Worm (Caenorhabditis elegans) whole organism, young adult: ENCODE data around the gene K12G11.6.

Experiments
- B0035.1 ChIP-seq: sonication (generic microtip); optimal IDR thresholded peaks from 2 replicates; lab custom pipeline; 2016; ENCODE audit warnings: missing genetic modification characterization, mild to moderate bottlenecking, missing compliant biosample characterization, missing genotype, missing genetic modification reagents
- B0261.1 ChIP-seq: sonication (generic microtip); optimal IDR thresholded peaks from 2 replicates; lab custom pipeline; 2016; ENCODE audit warnings: mild to moderate bottlenecking, missing genetic modification characterization, moderate library complexity, missing compliant biosample characterization
- C06A6.2 ChIP-seq: fragments of 200-800 bp; sonication (Bioruptor generic); conservative IDR thresholded peaks from 2 replicates; pipeline ENCODE4 v1.3.6; 2022; ENCODE audit warnings: missing genetic modification characterization, missing compliant biosample characterization
- F10E7.11 ChIP-seq: sonication (generic microtip); optimal IDR thresholded peaks from 2 replicates; lab custom pipeline; 2017; ENCODE audit warnings: mild to moderate bottlenecking, missing genetic modification characterization, moderate library complexity, missing compliant biosample characterization
- F33H1.4 ChIP-seq: fragments of 200-800 bp; sonication (Bioruptor generic); IDR thresholded peaks from 2 replicates; pipeline ENCODE4 v1.3.6; 2022; ENCODE audit warnings: missing genetic modification reagents, missing genetic modification characterization, missing compliant biosample characterization
- K11D2.4 ChIP-seq: fragments of 200-800 bp; sonication (Bioruptor generic); IDR thresholded peaks from 2 replicates; pipeline ENCODE4 v1.3.6; 2022; ENCODE audit warnings: missing genetic modification reagents, missing genetic modification characterization, missing compliant biosample characterization
- K12H6.12 ChIP-seq: fragments of 200-800 bp; sonication (Bioruptor generic); optimal IDR thresholded peaks from 2 replicates; lab custom pipeline; 2018; ENCODE audit warnings: mild to moderate bottlenecking, missing genetic modification characterization, missing compliant biosample characterization
- T26A5.8 ChIP-seq: sonication (generic microtip); optimal IDR thresholded peaks from 2 replicates; lab custom pipeline; 2016; ENCODE audit warnings: missing genetic modification characterization, missing compliant biosample characterization
- Y95B8A.8 ChIP-seq: fragments of 200-800 bp; sonication (Bioruptor generic); IDR thresholded peaks from 2 replicates; pipeline ENCODE4 v1.3.6; 2022; ENCODE audit warnings: missing genetic modification reagents, missing genetic modification characterization, missing compliant biosample characterization
- ZK185.1 ChIP-seq: sonication (generic microtip); optimal IDR thresholded peaks from 2 replicates; lab custom pipeline; 2016; ENCODE audit warnings: mild to moderate bottlenecking, missing genetic modification characterization, missing compliant biosample characterization; ENCODE audit not compliant: poor library complexity, severe bottlenecking
- aptf-3 ChIP-seq: fragments of 200-800 bp; sonication (Bioruptor generic); IDR thresholded peaks from 2 replicates; pipeline ENCODE4 v1.3.6; 2022; ENCODE audit warnings: missing genetic modification characterization, missing compliant biosample characterization
- atf-7 ChIP-seq: sonication (generic microtip); optimal IDR thresholded peaks from 2 replicates; lab custom pipeline; 2017; ENCODE audit warnings: mild to moderate bottlenecking, missing genetic modification characterization, missing compliant biosample characterization
- attf-5 ChIP-seq: fragments of 200-800 bp; sonication (Bioruptor generic); optimal IDR thresholded peaks from 2 replicates; lab custom pipeline; 2018; ENCODE audit warnings: mild to moderate bottlenecking, missing genetic modification characterization, missing compliant biosample characterization
- attf-6 ChIP-seq: fragments of 200-800 bp; sonication (Bioruptor generic); IDR thresholded peaks from 2 replicates; pipeline ENCODE4 v1.3.6; 2022; ENCODE audit warnings: missing genetic modification reagents, missing genetic modification characterization, missing compliant biosample characterization
- cebp-2 ChIP-seq: fragments of 200-800 bp; sonication (Bioruptor generic); IDR thresholded peaks from 2 replicates; pipeline ENCODE4 v1.3.6; 2022; ENCODE audit warnings: missing genetic modification characterization, missing compliant biosample characterization
- ceh-27 ChIP-seq: fragments of 200-800 bp; sonication (Bioruptor generic); optimal IDR thresholded peaks from 2 replicates; lab custom pipeline; 2018; ENCODE audit warnings: mild to moderate bottlenecking, missing genetic modification characterization, moderate library complexity, missing compliant biosample characterization
- ceh-58 ChIP-seq: fragments of 200-800 bp; sonication (Bioruptor generic); IDR thresholded peaks from 2 replicates; pipeline ENCODE4 v1.3.6; 2022; ENCODE audit warnings: missing genetic modification characterization, missing compliant biosample characterization
- dox-1 ChIP-seq: fragments of 200-800 bp; sonication (Bioruptor generic); IDR thresholded peaks from 2 replicates; pipeline ENCODE4 v1.3.6; 2022; ENCODE audit warnings: missing genetic modification reagents, missing genetic modification characterization, missing compliant biosample characterization
- efl-1 ChIP-seq: fragments of 150-350 bp; optimal IDR thresholded peaks from 2 replicates; lab custom pipeline; 2014; ENCODE audit warnings: missing biosample characterization, missing genetic modification reagents, missing genetic modification characterization
- fkh-3 ChIP-seq: sonication (generic microtip); optimal IDR thresholded peaks from 2 replicates; lab custom pipeline; 2016; ENCODE audit warnings: mild to moderate bottlenecking, missing genetic modification characterization, missing compliant biosample characterization
- him-1 ChIP-seq: sonication (generic microtip); optimal IDR thresholded peaks from 2 replicates; lab custom pipeline; 2016; ENCODE audit warnings: missing genotype, missing genetic modification reagents, missing genetic modification characterization, missing compliant biosample characterization
- hlh-12 ChIP-seq: sonication (generic microtip); optimal IDR thresholded peaks from 2 replicates; lab custom pipeline; 2016; ENCODE audit warnings: missing genetic modification characterization, missing compliant biosample characterization
- hlh-26 ChIP-seq: fragments of 200-800 bp; sonication (Bioruptor generic); conservative IDR thresholded peaks from 2 replicates; pipeline ENCODE4 v1.3.6; 2022; ENCODE audit warnings: missing genetic modification reagents, missing genetic modification characterization, missing compliant biosample characterization
- lin-40 ChIP-seq: sonication (generic microtip); optimal IDR thresholded peaks from 2 replicates; lab custom pipeline; 2016; ENCODE audit warnings: missing genetic modification characterization, mild to moderate bottlenecking, missing compliant biosample characterization, missing genotype, missing genetic modification reagents
- lsy-27 ChIP-seq: sonication (generic microtip); optimal IDR thresholded peaks from 2 replicates; lab custom pipeline; 2017; ENCODE audit warnings: missing genetic modification characterization, mild to moderate bottlenecking, missing compliant biosample characterization, antibody characterized with exemption, missing genotype, borderline replicate concordance; ENCODE audit not compliant: insufficient read depth
- madf-10 ChIP-seq: sonication (generic microtip); optimal IDR thresholded peaks from 2 replicates; lab custom pipeline; 2016; ENCODE audit warnings: mild to moderate bottlenecking, missing genetic modification characterization, missing compliant biosample characterization
- madf-6 ChIP-seq: fragments of 200-800 bp; sonication (Bioruptor generic); IDR thresholded peaks from 2 replicates; pipeline ENCODE4 v1.3.6; 2022; ENCODE audit warnings: missing genetic modification reagents, missing genetic modification characterization, missing compliant biosample characterization
- nfya-2 ChIP-seq: fragments of 200-800 bp; sonication (Bioruptor generic); IDR thresholded peaks from 2 replicates; pipeline ENCODE4 v1.3.6; 2022; ENCODE audit warnings: missing genetic modification reagents, missing genetic modification characterization, missing compliant biosample characterization
- nhr-179 ChIP-seq: sonication (generic microtip); optimal IDR thresholded peaks from 2 replicates; lab custom pipeline; 2016; ENCODE audit warnings: mild to moderate bottlenecking, missing genetic modification characterization, missing compliant biosample characterization
- nhr-80 ChIP-seq: sonication (generic microtip); optimal IDR thresholded peaks from 2 replicates; lab custom pipeline; 2016; ENCODE audit warnings: missing genetic modification characterization, missing compliant biosample characterization
- rec-8 ChIP-seq, 2 experiments: sonication (generic microtip); optimal IDR thresholded peaks; 2 replicates each; lab custom pipeline; 2016; ENCODE audit warnings: mild to moderate bottlenecking in 2 of 2, missing genetic modification characterization in 2 of 2, missing genetic modification reagents in 2 of 2, missing genotype in 2 of 2, missing biosample characterization in 1 of 2, missing compliant biosample characterization in 1 of 2, moderate library complexity in 1 of 2
- sdz-38 ChIP-seq: sonication (generic microtip); optimal IDR thresholded peaks from 2 replicates; lab custom pipeline; 2016; ENCODE audit warnings: missing genotype, missing genetic modification characterization, missing compliant biosample characterization
- sea-2 ChIP-seq: fragments of 200-800 bp; sonication (Bioruptor generic); IDR thresholded peaks from 2 replicates; pipeline ENCODE4 v1.3.6; 2022; ENCODE audit warnings: missing genetic modification characterization, missing compliant biosample characterization
- somi-1 ChIP-seq: fragments of 200-800 bp; sonication (Bioruptor generic); optimal IDR thresholded peaks from 2 replicates; lab custom pipeline; 2018; ENCODE audit warnings: mild to moderate bottlenecking, missing genetic modification characterization, missing compliant biosample characterization
- sptf-2 ChIP-seq: fragments of 200-800 bp; sonication (Bioruptor generic); optimal IDR thresholded peaks from 2 replicates; lab custom pipeline; 2018; ENCODE audit warnings: mild to moderate bottlenecking, missing genetic modification characterization, missing compliant biosample characterization
- xnd-1 ChIP-seq: sonication (generic microtip); optimal IDR thresholded peaks from 2 replicates; lab custom pipeline; 2016; ENCODE audit warnings: missing genotype, missing genetic modification reagents, missing genetic modification characterization, missing compliant biosample characterization
- ztf-26 ChIP-seq: sonication (generic microtip); optimal IDR thresholded peaks from 2 replicates; lab custom pipeline; 2017; ENCODE audit warnings: missing genetic modification characterization, missing compliant biosample characterization

The K12G11.6 gene

DNA sequence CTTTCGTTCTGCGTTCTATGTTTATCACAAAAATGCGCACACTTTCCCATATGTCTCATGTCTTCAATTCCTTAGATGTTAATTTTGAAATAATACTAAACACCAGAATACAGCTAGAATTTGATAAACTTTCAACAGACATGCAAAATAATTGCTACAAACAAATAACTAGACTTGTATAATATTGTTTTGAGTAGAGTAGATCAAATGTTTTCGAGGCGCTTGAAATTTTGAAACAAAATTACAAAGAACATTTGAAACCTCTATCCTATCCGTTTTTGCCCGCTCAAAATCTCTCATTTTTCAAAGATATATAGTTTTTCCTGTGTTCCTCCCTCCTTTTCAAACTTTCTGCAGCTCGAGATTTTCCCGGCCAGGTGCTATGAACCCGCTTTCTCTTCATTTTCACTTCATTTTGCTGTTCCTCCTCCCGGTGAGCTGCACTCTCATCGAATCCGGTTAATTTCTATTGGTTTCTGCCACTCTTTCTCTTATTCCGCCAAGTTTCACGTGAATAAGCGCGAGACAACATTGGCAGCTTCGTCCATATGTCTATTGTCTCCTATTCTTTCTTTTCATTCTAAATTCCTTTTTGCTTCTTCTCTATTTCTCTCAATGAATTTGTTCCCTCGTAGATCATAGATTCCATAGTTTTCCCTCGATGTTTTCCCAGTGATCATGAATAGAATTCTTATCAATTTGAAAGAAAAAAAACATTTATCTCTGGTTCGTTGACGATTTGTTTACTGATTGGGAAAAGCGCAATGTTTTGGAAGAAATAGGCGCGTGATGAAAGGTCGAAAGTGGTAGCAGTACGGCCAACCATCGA lies 27.8 kb downstream of the K12G11.6 start (continued):
- TF ChIP-seq atf-7 (tag; lab: Kevin White, UChicago) (peak; percentile 3), him-1 (no peak), efl-1 (GFP tag; lab: Kevin White, UChicago) (peak; percentile 52), dox-1 (GFP tag; lab: Robert Waterston, UW) (no peak), cebp-2 (GFP tag; lab: Robert Waterston, UW) (no peak), F33H1.4 (GFP tag; lab: Robert Waterston, UW) (0 out of 2 replicates have a peak, but pooled peaks have one; percentile 21), T26A5.8 (no peak), sea-2 (GFP tag; lab: Robert Waterston, UW) (no peak), C06A6.2 (GFP tag; lab: Robert Waterston, UW) (no peak), hlh-12 (tag; lab: Kevin White, UChicago) (no peak), somi-1 (peak; percentile 48), ZK185.1 (no peak), attf-5 (no peak), lin-40 (tag; lab: Kevin White, UChicago) (peak; percentile 1), nfya-2 (no peak), attf-6 (GFP tag; lab: Robert Waterston, UW) (no peak), fkh-3 (no peak), aptf-3 (no peak), xnd-1 (tag; lab: Kevin White, UChicago) (peak; percentile 79), madf-6 (GFP tag; lab: Robert Waterston, UW) (peak; percentile 93), F10E7.11 (no peak)

DNA sequence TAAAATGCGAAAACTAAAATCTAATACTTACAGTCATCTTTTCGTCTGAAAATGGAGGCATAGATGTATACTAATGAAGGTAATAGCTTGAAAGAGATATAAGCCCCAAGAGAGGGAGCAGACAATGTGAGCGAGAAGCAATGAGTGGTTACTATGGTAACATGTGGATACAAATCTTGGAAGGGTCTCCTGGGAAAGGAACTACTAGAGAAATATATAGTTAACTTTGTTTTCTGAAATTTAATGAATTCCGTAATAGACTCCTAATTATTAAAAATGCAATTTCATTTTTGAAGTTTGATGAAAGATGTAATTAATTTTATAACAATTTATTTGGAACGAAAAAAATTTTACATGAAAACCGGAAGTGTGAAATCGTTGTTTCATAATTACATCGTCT lies 33.2 kb downstream of the K12G11.6 start, which contains the start of gene osm-6:
Gene osm-6 (minus strand): TSS at position 101 of the 400 bp plus-strand sequence.
- TF ChIP-seq F10E7.11 (no peak), F33H1.4 (GFP tag; lab: Robert Waterston, UW) (no peak), nhr-179 (tag; lab: Kevin White, UChicago) (no peak), hlh-26 (no peak), madf-10 (tag; lab: Kevin White, UChicago) (no peak), K12H6.12 (no peak), B0261.1 (tag; lab: Kevin White, UChicago) (no peak), rec-8 (tag; optimal IDR thresholded peaks at IDR 0.05; lab: Kevin White, UChicago) (no peak), lsy-27 (no peak), sptf-2 (no peak), fkh-3 (no peak), ceh-58 (GFP tag; lab: Robert Waterston, UW) (no peak), madf-6 (GFP tag; lab: Robert Waterston, UW) (no peak), Y95B8A.8 (GFP tag; lab: Robert Waterston, UW) (no peak), ceh-27 (no peak), ztf-26 (tag; lab: Kevin White, UChicago) (no peak)
- TF ChIP-seq, all 124 proteins: peak for 0

DNA sequence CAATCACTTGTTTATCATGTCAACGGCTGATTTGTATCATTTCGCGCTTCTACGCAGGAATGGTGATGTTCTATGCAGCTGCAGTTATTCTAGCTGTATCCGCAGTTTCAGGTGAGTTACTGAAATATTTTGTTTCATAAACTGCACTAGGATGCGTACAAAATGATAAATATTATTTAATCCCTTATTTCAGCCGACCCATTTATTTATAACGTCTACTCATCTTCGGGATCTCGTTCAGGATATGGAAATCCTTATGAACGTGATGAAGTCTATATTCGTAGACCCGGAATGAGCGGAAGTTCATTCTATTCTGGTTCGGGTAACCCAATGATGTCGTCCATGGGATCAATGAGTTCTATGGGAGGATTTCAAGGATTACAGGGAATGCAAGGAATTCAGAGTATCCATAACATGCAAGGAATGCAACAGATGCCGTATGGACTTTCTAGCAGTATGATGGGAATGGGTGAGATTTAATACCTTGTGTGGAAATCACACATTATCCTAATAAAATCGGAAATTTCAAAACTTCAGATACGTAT lies 35.0 kb downstream of the K12G11.6 start, which contains the start of gene F58H1.2:
Gene F58H1.2 (plus strand): TSS at position 51 of the 545 bp plus-strand sequence.
- TF ChIP-seq B0035.1 (tag; lab: Kevin White, UChicago) = no peak
- no peak for TF ChIP-seq K11D2.4
- TF ChIP-seq nhr-80 (tag; lab: Kevin White, UChicago) = no peak
- TF ChIP-seq ZK185.1 = no peak
- TF ChIP-seq sdz-38 (tag; lab: Kevin White, UChicago) = no peak
- no peak for TF ChIP-seq hlh-12 (tag; lab: Kevin White, UChicago)
